Fruit fly (Drosophila melanogaster): ENCODE results near the gene Tdh.

DNA sequence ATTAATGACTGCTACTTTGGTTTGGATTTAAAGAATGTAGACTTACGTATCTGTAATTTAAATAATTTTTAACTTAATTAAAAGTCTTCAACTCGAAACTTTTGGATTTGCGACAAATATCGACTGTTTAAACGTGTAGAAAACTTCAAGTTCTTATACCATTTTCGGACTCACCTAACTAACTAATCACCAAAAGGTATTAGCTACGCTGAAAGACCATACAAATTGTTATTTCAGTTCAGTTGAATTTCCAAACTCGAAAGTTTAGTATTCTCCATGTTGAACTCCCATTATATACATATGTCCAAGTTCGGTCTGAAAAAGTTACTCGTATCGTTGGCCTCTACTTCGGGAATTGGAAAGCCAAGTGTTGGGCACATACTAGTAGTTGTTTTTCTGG is 39.0 kb downstream of the Tdh start, which contains the start of gene CG5078:
- TF ChIP-seq MTF-1 (GFP tag; optimal IDR thresholded peaks at IDR 0.05; ENCODE audit: borderline replicate concordance) (no peak), CG32767 (GFP tag; IDR thresholded peaks at IDR 0.05) (no peak), ttk (GFP tag; IDR thresholded peaks at IDR 0.05) (no peak)
